Worm (Caenorhabditis elegans): ENCODE results near the gene srh-130.

- TF ChIP-seq lim-6 (tag; optimal IDR thresholded peaks at IDR 0.05) (no peak), nhr-11 (tag; optimal IDR thresholded peaks at IDR 0.05) (no peak), ceh-45 (GFP tag; IDR thresholded peaks at IDR 0.05) (no peak), pqm-1 (tag; optimal IDR thresholded peaks at IDR 0.05) (no peak), ama-1 (optimal IDR thresholded peaks at IDR 0.05) (no peak), eyg-1 (tag; optimal IDR thresholded peaks at IDR 0.05) (no peak), unc-55 (GFP tag; optimal IDR thresholded peaks at IDR 0.05) (no peak), pha-4 (tag; optimal IDR thresholded peaks at IDR 0.05) (no peak), ahr-1 (tag; optimal IDR thresholded peaks at IDR 0.05) (no peak), hlh-13 (GFP tag; optimal IDR thresholded peaks at IDR 0.05) (no peak), ceh-30 (tag; optimal IDR thresholded peaks at IDR 0.05) (no peak), nfya-1 (tag; optimal IDR thresholded peaks at IDR 0.05) (no peak), ceh-48 (tag; optimal IDR thresholded peaks at IDR 0.05) (no peak)
Measured at ce11 chrV:5192501-5192900, 41.5 kb downstream of the srh-130 start, which contains the start of gene C03A7.13.

Measured in whole organism, late embryonic.